Worm (Caenorhabditis elegans): ENCODE results near the gene C17B7.5.

The C17B7.5 gene

DNA sequence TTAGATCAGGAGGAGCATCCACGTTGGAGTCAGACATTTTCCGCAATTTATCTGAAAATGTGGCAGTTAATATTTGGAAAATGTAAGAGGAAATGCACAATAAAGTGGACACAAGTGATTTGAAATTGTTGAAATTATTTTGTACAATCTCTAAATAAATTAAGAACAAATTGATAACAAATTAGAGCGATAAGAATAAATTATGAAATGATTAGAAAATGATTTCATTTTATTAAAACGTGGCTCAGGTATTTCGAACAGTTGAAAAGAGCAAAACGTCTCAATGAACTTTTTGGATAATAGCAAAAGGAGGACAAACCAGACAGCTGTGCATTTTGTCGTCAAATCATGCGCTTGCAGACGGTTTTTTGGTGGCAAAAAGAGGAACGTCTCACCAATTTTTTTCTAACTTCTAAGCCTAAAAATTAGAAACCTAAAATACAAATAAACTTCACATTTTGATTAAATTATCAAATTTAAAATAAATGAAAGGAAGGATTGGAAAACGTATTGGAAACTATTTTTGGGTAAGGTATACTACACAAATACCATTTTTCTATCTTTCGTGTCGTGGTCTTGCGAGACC lies 13.1 kb downstream of the C17B7.5 start, which contains the start of gene fbxa-65 (continued):
- TF ChIP-seq pag-3 (tag; optimal IDR thresholded peaks at IDR 0.05; ENCODE audit: borderline replicate concordance, insufficient read depth) (no peak), hlh-4 (tag; optimal IDR thresholded peaks at IDR 0.05) (no peak), lir-3 (tag; optimal IDR thresholded peaks at IDR 0.05; ENCODE audit: poor library complexity) (no peak), hlh-17 (GFP tag; optimal IDR thresholded peaks at IDR 0.05; ENCODE audit: borderline replicate concordance) (no peak), pqm-1 (tag; optimal IDR thresholded peaks at IDR 0.05) (no peak), nhr-84 (tag; optimal IDR thresholded peaks at IDR 0.05) (no peak), ama-1 (optimal IDR thresholded peaks at IDR 0.05) (no peak), mep-1 (tag; optimal IDR thresholded peaks at IDR 0.05) (peak; percentile 23), nhr-20 (tag; optimal IDR thresholded peaks at IDR 0.05) (peak; percentile 35), efl-1 (optimal IDR thresholded peaks at IDR 0.05) (peak; percentile 9 to 39), efl-1 (GFP tag; optimal IDR thresholded peaks at IDR 0.05 in 1 of 2) (peak; percentile 36 to 85), lsy-2 (tag; optimal IDR thresholded peaks at IDR 0.05) (peak in 1 of 2 experiments; percentile 2), swsn-7 (tag; optimal IDR thresholded peaks at IDR 0.05) (peak; percentile 3), ztf-4 (tag; optimal IDR thresholded peaks at IDR 0.05) (no peak), tbx-2 (tag; optimal IDR thresholded peaks at IDR 0.05) (no peak), nhr-47 (tag; optimal IDR thresholded peaks at IDR 0.05) (peak; percentile 14), snu-23 (GFP tag; optimal IDR thresholded peaks at IDR 0.05) (peak; percentile 19), unc-86 (tag; optimal IDR thresholded peaks at IDR 0.05) (no peak), fkh-4 (tag; optimal IDR thresholded peaks at IDR 0.05; ENCODE audit: borderline replicate concordance) (no peak), F16B12.6 (tag; optimal IDR thresholded peaks at IDR 0.05) (peak; percentile 79), mef-2 (tag; optimal IDR thresholded peaks at IDR 0.05) (no peak), lin-14 (GFP tag; optimal IDR thresholded peaks at IDR 0.05) (peak; percentile 34)

DNA sequence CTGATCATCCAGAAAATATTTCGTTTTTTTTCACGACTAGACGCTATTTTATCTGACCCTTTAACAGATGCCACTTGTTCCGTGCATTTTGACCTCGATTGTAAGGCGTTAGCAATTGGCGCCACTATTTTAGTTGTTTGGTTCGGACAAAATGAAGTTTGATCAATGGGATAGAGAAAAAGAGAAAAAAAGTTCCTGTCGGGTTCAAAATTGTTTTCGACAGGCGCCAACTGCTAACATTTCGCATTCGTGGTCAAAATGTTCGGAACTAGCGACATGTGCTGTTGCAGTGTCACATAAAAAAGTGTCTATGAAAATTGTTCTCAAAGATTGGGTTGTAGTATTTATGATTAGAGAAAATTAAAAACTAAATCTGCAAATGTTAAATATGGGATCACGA lies 14.1 kb downstream of the C17B7.5 start:
- TF ChIP-seq ceh-88 (GFP tag; IDR thresholded peaks at IDR 0.05): no peak
- no peak for TF ChIP-seq fkh-8 (tag; optimal IDR thresholded peaks at IDR 0.05)
- no peak for TF ChIP-seq ceh-8 (GFP tag; optimal IDR thresholded peaks at IDR 0.05)
- no peak for TF ChIP-seq alr-1 (tag; optimal IDR thresholded peaks at IDR 0.05; ENCODE audit: borderline replicate concordance)
- TF ChIP-seq C04F5.9 (tag; optimal IDR thresholded peaks at IDR 0.05): no peak
- no peak for TF ChIP-seq snu-23 (GFP tag; optimal IDR thresholded peaks at IDR 0.05)
- TF ChIP-seq tlp-1 (tag; optimal IDR thresholded peaks at IDR 0.05): no peak
- no peak for TF ChIP-seq ama-1 (optimal IDR thresholded peaks at IDR 0.05)
- TF ChIP-seq nhr-20 (tag; optimal IDR thresholded peaks at IDR 0.05): peak; percentile 12
- TF ChIP-seq tbx-2 (tag; optimal IDR thresholded peaks at IDR 0.05): no peak
- no peak for TF ChIP-seq mdl-1 (tag; optimal IDR thresholded peaks at IDR 0.05)
- TF ChIP-seq nhr-71 (tag; optimal IDR thresholded peaks at IDR 0.05): peak; percentile 43
- TF ChIP-seq sptf-1 (tag; optimal IDR thresholded peaks at IDR 0.05): no peak
- TF ChIP-seq rnt-1 (tag; optimal IDR thresholded peaks at IDR 0.05): peak; percentile 57
- TF ChIP-seq efl-1 (optimal IDR thresholded peaks at IDR 0.05): no peak
- no peak for TF ChIP-seq efl-1 (GFP tag; optimal IDR thresholded peaks at IDR 0.05 in 1 of 2)
- TF ChIP-seq F16B12.6 (tag; optimal IDR thresholded peaks at IDR 0.05): no peak
- TF ChIP-seq lin-14 (GFP tag; optimal IDR thresholded peaks at IDR 0.05): peak; percentile 49
- no peak for TF ChIP-seq nhr-237 (tag; optimal IDR thresholded peaks at IDR 0.05)
- TF ChIP-seq lin-15B (tag; optimal IDR thresholded peaks at IDR 0.05): no peak
- no peak for TF ChIP-seq ceh-82 (tag; optimal IDR thresholded peaks at IDR 0.05)
- TF ChIP-seq nhr-19 (GFP tag; conservative IDR thresholded peaks at IDR 0.05): peak; percentile 22; the same call in 1 of the 2 replicates
- TF ChIP-seq unc-130 (tag; optimal IDR thresholded peaks at IDR 0.05): no peak
- no peak for TF ChIP-seq mab-9 (GFP tag; IDR thresholded peaks at IDR 0.05)
- no peak for TF ChIP-seq fkh-4 (tag; optimal IDR thresholded peaks at IDR 0.05; ENCODE audit: borderline replicate concordance)
- no peak for TF ChIP-seq pqm-1 (tag; optimal IDR thresholded peaks at IDR 0.05)
- TF ChIP-seq hlh-4 (tag; optimal IDR thresholded peaks at IDR 0.05): no peak
- no peak for TF ChIP-seq snpc-4 (tag; optimal IDR thresholded peaks at IDR 0.05)

DNA sequence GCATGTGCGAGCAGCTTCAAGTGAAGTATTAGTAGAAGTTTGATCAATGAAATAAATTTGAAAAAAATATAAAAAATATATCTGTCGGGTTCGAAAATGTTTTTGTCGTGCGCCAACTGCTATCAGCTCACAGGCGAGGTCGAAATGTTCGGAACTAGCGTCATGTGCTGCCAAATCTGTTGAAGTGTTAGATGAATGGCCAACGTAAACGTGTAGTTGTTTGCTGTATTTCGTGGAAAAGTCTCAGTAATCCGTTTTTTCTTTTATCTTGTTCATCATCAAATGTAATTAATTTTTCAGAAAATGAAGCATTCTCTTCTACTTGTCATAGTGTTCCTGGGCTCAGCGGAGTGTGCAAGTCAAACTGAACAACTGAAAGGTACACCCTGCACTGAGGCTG lies 16.4 kb downstream of the C17B7.5 start, which contains the start of gene C17B7.15:
C17B7.15 (plus strand) TSS at position 301 of the 400 bp plus-strand sequence.
- TF ChIP-seq lin-14 (GFP tag; optimal IDR thresholded peaks at IDR 0.05) (peak; percentile 12), zag-1 (tag; optimal IDR thresholded peaks at IDR 0.05) (no peak)
